Worm (Caenorhabditis elegans) whole organism, young adult: ENCODE measurements around the gene arrd-17.
A peak's percentile ranks its signal among the peaks of the same experiment; 100 is the strongest.

ENCODE experiments used
- B0035.1 ChIP-seq: sonication (generic microtip); optimal IDR thresholded peaks from 2 replicates; lab custom pipeline; 2016; ENCODE audit warnings: missing genetic modification characterization, mild to moderate bottlenecking, missing compliant biosample characterization, missing genotype, missing genetic modification reagents
- B0336.3 ChIP-seq: fragments of 200-800 bp; sonication (Bioruptor generic); IDR thresholded peaks from 2 replicates; pipeline ENCODE4 v1.3.6; 2022; ENCODE audit warnings: missing genetic modification characterization, missing compliant biosample characterization
- C06A6.2 ChIP-seq: fragments of 200-800 bp; sonication (Bioruptor generic); conservative IDR thresholded peaks from 2 replicates; pipeline ENCODE4 v1.3.6; 2022; ENCODE audit warnings: missing genetic modification characterization, missing compliant biosample characterization
- F22D6.2 ChIP-seq: sonication (generic microtip); optimal IDR thresholded peaks from 2 replicates; lab custom pipeline; 2016; ENCODE audit warnings: mild to moderate bottlenecking, missing genetic modification characterization, missing compliant biosample characterization
- F37B4.10 ChIP-seq: fragments of 200-800 bp; sonication (Bioruptor generic); IDR thresholded peaks from 2 replicates; pipeline ENCODE4 v1.3.6; 2022; ENCODE audit warnings: missing genetic modification characterization, missing compliant biosample characterization
- F39B2.1 ChIP-seq: fragments of 200-800 bp; sonication (Bioruptor generic); IDR thresholded peaks from 2 replicates; pipeline ENCODE4 v1.3.6; 2022; ENCODE audit warnings: missing genetic modification reagents, missing genetic modification characterization, missing compliant biosample characterization
- F57A8.1 ChIP-seq: fragments of 200-800 bp; sonication (Bioruptor generic); optimal IDR thresholded peaks from 2 replicates; lab custom pipeline; 2018; ENCODE audit warnings: mild to moderate bottlenecking, missing genetic modification characterization, moderate library complexity, missing compliant biosample characterization
- F57C9.4 ChIP-seq: sonication (generic microtip); optimal IDR thresholded peaks from 2 replicates; lab custom pipeline; 2017; ENCODE audit warnings: mild to moderate bottlenecking, missing genetic modification characterization, missing compliant biosample characterization
- K11D2.4 ChIP-seq: fragments of 200-800 bp; sonication (Bioruptor generic); IDR thresholded peaks from 2 replicates; pipeline ENCODE4 v1.3.6; 2022; ENCODE audit warnings: missing genetic modification reagents, missing genetic modification characterization, missing compliant biosample characterization
- Y67H2A.10 ChIP-seq: fragments of 200-800 bp; sonication (Bioruptor generic); conservative IDR thresholded peaks from 2 replicates; pipeline ENCODE4 v1.3.6; 2022; ENCODE audit warnings: missing genetic modification reagents, missing genetic modification characterization, missing compliant biosample characterization
- ZK185.1 ChIP-seq: sonication (generic microtip); optimal IDR thresholded peaks from 2 replicates; lab custom pipeline; 2016; ENCODE audit warnings: mild to moderate bottlenecking, missing genetic modification characterization, missing compliant biosample characterization; ENCODE audit not compliant: poor library complexity, severe bottlenecking
- aptf-3 ChIP-seq: fragments of 200-800 bp; sonication (Bioruptor generic); IDR thresholded peaks from 2 replicates; pipeline ENCODE4 v1.3.6; 2022; ENCODE audit warnings: missing genetic modification characterization, missing compliant biosample characterization
- athp-1 ChIP-seq: sonication (generic microtip); optimal IDR thresholded peaks from 2 replicates; lab custom pipeline; 2017; ENCODE audit warnings: mild to moderate bottlenecking, missing genetic modification characterization, missing compliant biosample characterization
- attf-3 ChIP-seq: fragments of 200-800 bp; sonication (Bioruptor generic); conservative IDR thresholded peaks from 2 replicates; pipeline ENCODE4 v1.3.6; 2022; ENCODE audit warnings: missing genetic modification reagents, missing genetic modification characterization, missing compliant biosample characterization
- attf-5 ChIP-seq: fragments of 200-800 bp; sonication (Bioruptor generic); optimal IDR thresholded peaks from 2 replicates; lab custom pipeline; 2018; ENCODE audit warnings: mild to moderate bottlenecking, missing genetic modification characterization, missing compliant biosample characterization
- attf-6 ChIP-seq: fragments of 200-800 bp; sonication (Bioruptor generic); IDR thresholded peaks from 2 replicates; pipeline ENCODE4 v1.3.6; 2022; ENCODE audit warnings: missing genetic modification reagents, missing genetic modification characterization, missing compliant biosample characterization
- bed-2 ChIP-seq: fragments of 200-800 bp; sonication (Bioruptor generic); IDR thresholded peaks from 2 replicates; pipeline ENCODE4 v1.3.6; 2022; ENCODE audit warnings: missing genetic modification reagents, missing genetic modification characterization, missing compliant biosample characterization
- ceh-100 ChIP-seq: fragments of 200-800 bp; sonication (Bioruptor generic); IDR thresholded peaks from 2 replicates; pipeline ENCODE4 v1.3.6; 2022; ENCODE audit warnings: missing genetic modification reagents, missing genetic modification characterization, missing compliant biosample characterization
- ceh-91 ChIP-seq: fragments of 200-800 bp; sonication (Bioruptor generic); IDR thresholded peaks from 2 replicates; pipeline ENCODE4 v1.3.6; 2022; ENCODE audit warnings: missing genetic modification reagents, missing genetic modification characterization, missing compliant biosample characterization
- chd-7 ChIP-seq: sonication (generic microtip); optimal IDR thresholded peaks from 2 replicates; lab custom pipeline; 2016; ENCODE audit warnings: mild to moderate bottlenecking, missing genetic modification characterization, moderate library complexity, missing compliant biosample characterization
- die-1 ChIP-seq: sonication (generic microtip); optimal IDR thresholded peaks from 2 replicates; lab custom pipeline; 2016; ENCODE audit warnings: missing genotype, mild to moderate bottlenecking, missing genetic modification characterization, missing compliant biosample characterization
- dpff-1 ChIP-seq: sonication (generic microtip); optimal IDR thresholded peaks from 2 replicates; lab custom pipeline; 2017; ENCODE audit warnings: mild to moderate bottlenecking, missing genetic modification characterization, missing compliant biosample characterization
- dpl-1 ChIP-seq: fragments of 150-350 bp; optimal IDR thresholded peaks from 2 replicates; lab custom pipeline; 2014; ENCODE audit warnings: missing biosample characterization, missing genetic modification reagents, missing genetic modification characterization
- egl-44 ChIP-seq: fragments of 200-800 bp; sonication (Bioruptor generic); IDR thresholded peaks from 2 replicates; pipeline ENCODE4 v1.3.6; 2022; ENCODE audit warnings: missing genetic modification reagents, missing genetic modification characterization, missing compliant biosample characterization
- egrh-3 ChIP-seq: fragments of 200-800 bp; sonication (Bioruptor generic); IDR thresholded peaks from 2 replicates; pipeline ENCODE4 v1.3.6; 2022; ENCODE audit warnings: missing genetic modification reagents, missing genetic modification characterization, missing compliant biosample characterization
- fkh-3 ChIP-seq: sonication (generic microtip); optimal IDR thresholded peaks from 2 replicates; lab custom pipeline; 2016; ENCODE audit warnings: mild to moderate bottlenecking, missing genetic modification characterization, missing compliant biosample characterization
- hmg-1.2 ChIP-seq: fragments of 200-800 bp; sonication (Bioruptor generic); IDR thresholded peaks from 2 replicates; pipeline ENCODE4 v1.3.6; 2022; ENCODE audit warnings: missing genetic modification reagents, missing genetic modification characterization, missing compliant biosample characterization
- hrde-1 ChIP-seq: sonication (generic microtip); optimal IDR thresholded peaks from 2 replicates; lab custom pipeline; 2016; ENCODE audit warnings: missing genetic modification characterization, mild to moderate bottlenecking, missing compliant biosample characterization, moderate library complexity, missing genotype, missing genetic modification reagents, borderline replicate concordance
- hsf-1 ChIP-seq: fragments of 200-800 bp; sonication (Bioruptor generic); IDR thresholded peaks from 2 replicates; pipeline ENCODE4 v1.3.6; 2022; ENCODE audit warnings: missing genetic modification reagents, missing genetic modification characterization, missing compliant biosample characterization
- lin-35 ChIP-seq, 3 experiments: fragments of 150-350 bp in 2 of 3; sonication (generic microtip) in 1 of 3; optimal IDR thresholded peaks; 2 replicates each; lab custom pipeline; 2014 to 2018; ENCODE audit warnings: missing biosample characterization in 3 of 3, missing genetic modification characterization in 3 of 3, missing genetic modification reagents in 3 of 3
- lir-1 ChIP-seq: fragments of 200-800 bp; sonication (Bioruptor generic); conservative IDR thresholded peaks from 2 replicates; pipeline ENCODE4 v1.3.6; 2022; ENCODE audit warnings: missing genetic modification reagents, missing genetic modification characterization, missing compliant biosample characterization
- madf-3 ChIP-seq: fragments of 200-800 bp; sonication (Bioruptor generic); IDR thresholded peaks from 2 replicates; pipeline ENCODE4 v1.3.6; 2022; ENCODE audit warnings: missing genetic modification reagents, missing genetic modification characterization, missing compliant biosample characterization
- madf-8 ChIP-seq: fragments of 200-800 bp; sonication (Bioruptor generic); conservative IDR thresholded peaks from 2 replicates; pipeline ENCODE4 v1.3.6; 2022; ENCODE audit warnings: missing genetic modification reagents, missing genetic modification characterization, missing compliant biosample characterization
- mxl-1 ChIP-seq: sonication (generic microtip); optimal IDR thresholded peaks from 2 replicates; lab custom pipeline; 2016; ENCODE audit warnings: missing genetic modification characterization, missing compliant biosample characterization
- nfya-2 ChIP-seq: fragments of 200-800 bp; sonication (Bioruptor generic); IDR thresholded peaks from 2 replicates; pipeline ENCODE4 v1.3.6; 2022; ENCODE audit warnings: missing genetic modification reagents, missing genetic modification characterization, missing compliant biosample characterization
- nfyb-1 ChIP-seq: fragments of 200-800 bp; sonication (Bioruptor generic); IDR thresholded peaks from 2 replicates; pipeline ENCODE4 v1.3.6; 2022; ENCODE audit warnings: missing genetic modification reagents, missing genetic modification characterization, missing compliant biosample characterization
- nhr-120 ChIP-seq: fragments of 200-800 bp; sonication (Bioruptor generic); IDR thresholded peaks from 2 replicates; pipeline ENCODE4 v1.3.6; 2022; ENCODE audit warnings: missing genetic modification characterization, missing compliant biosample characterization
- pbrm-1 ChIP-seq: fragments of 200-800 bp; sonication (Bioruptor generic); IDR thresholded peaks from 2 replicates; pipeline ENCODE4 v1.3.6; 2022; ENCODE audit warnings: missing genetic modification reagents, missing genetic modification characterization, missing compliant biosample characterization
- pha-4 ChIP-seq: fragments of 150-350 bp; sonication (generic microtip); optimal IDR thresholded peaks from 2 replicates; lab custom pipeline; 2014; ENCODE audit warnings: missing biosample characterization, missing genetic modification reagents, missing genetic modification characterization
- rcor-1 ChIP-seq: fragments of 200-800 bp; sonication (Bioruptor generic); IDR thresholded peaks from 2 replicates; pipeline ENCODE4 v1.3.6; 2022; ENCODE audit warnings: missing genetic modification reagents, missing genetic modification characterization, missing compliant biosample characterization
- sdz-38 ChIP-seq: sonication (generic microtip); optimal IDR thresholded peaks from 2 replicates; lab custom pipeline; 2016; ENCODE audit warnings: missing genotype, missing genetic modification characterization, missing compliant biosample characterization
- snpc-1.3 ChIP-seq: sonication (generic microtip); optimal IDR thresholded peaks from 2 replicates; lab custom pipeline; 2017; ENCODE audit warnings: missing genetic modification characterization, mild to moderate bottlenecking, missing compliant biosample characterization, antibody characterized with exemption, moderate library complexity, missing genotype, missing genetic modification reagents; ENCODE audit not compliant: insufficient read depth
- tbp1 ChIP-seq: fragments of 200-800 bp; sonication (Bioruptor generic); optimal IDR thresholded peaks from 2 replicates; lab custom pipeline; 2018; ENCODE audit warnings: mild to moderate bottlenecking, missing genetic modification characterization, missing compliant biosample characterization
- tlf-1 ChIP-seq: fragments of 200-800 bp; sonication (Bioruptor generic); optimal IDR thresholded peaks from 2 replicates; lab custom pipeline; 2018; ENCODE audit warnings: mild to moderate bottlenecking, missing genetic modification characterization, missing compliant biosample characterization
- unc-130 ChIP-seq: sonication (generic microtip); optimal IDR thresholded peaks from 2 replicates; lab custom pipeline; 2016; ENCODE audit warnings: missing genetic modification reagents, missing genetic modification characterization, missing compliant biosample characterization
- zfh-2 ChIP-seq: fragments of 200-800 bp; sonication (Bioruptor generic); conservative IDR thresholded peaks from 2 replicates; pipeline ENCODE4 v1.3.6; 2022; ENCODE audit warnings: missing genetic modification reagents, missing genetic modification characterization, missing compliant biosample characterization
- ztf-18 ChIP-seq: sonication (generic microtip); optimal IDR thresholded peaks from 2 replicates; lab custom pipeline; 2016; ENCODE audit warnings: missing genotype, mild to moderate bottlenecking, missing genetic modification characterization, missing compliant biosample characterization
- ztf-26 ChIP-seq: sonication (generic microtip); optimal IDR thresholded peaks from 2 replicates; lab custom pipeline; 2017; ENCODE audit warnings: missing genetic modification characterization, missing compliant biosample characterization

The arrd-17 gene

ce11 chrIII:13621717-13622116, 8.9 kb downstream of the arrd-17 start:
- no peak for TF ChIP-seq tlf-1 (GFP tag; lab: Kevin White, UChicago)
- TF ChIP-seq mxl-1 (tag; lab: Kevin White, UChicago) = no peak
- TF ChIP-seq egrh-3 (GFP tag; lab: Robert Waterston, UW) = peak; percentile 53; the same call in 1 of the 2 replicates
- no peak for TF ChIP-seq attf-5 (GFP tag; lab: Kevin White, UChicago)
- TF ChIP-seq nhr-120 (GFP tag; lab: Robert Waterston, UW) = no peak
- TF ChIP-seq K11D2.4 (GFP tag; lab: Robert Waterston, UW) = no peak
- no peak for TF ChIP-seq nfya-2 (GFP tag; lab: Robert Waterston, UW)
- no peak for TF ChIP-seq dpl-1 (GFP tag; lab: Kevin White, UChicago)
- TF ChIP-seq die-1 = no peak
- TF ChIP-seq B0336.3 (GFP tag; lab: Robert Waterston, UW) = no peak
- TF ChIP-seq C06A6.2 = no peak
- TF ChIP-seq dpff-1 (tag; lab: Kevin White, UChicago) = no peak
- no peak for TF ChIP-seq attf-6 (GFP tag; lab: Robert Waterston, UW)
- no peak for TF ChIP-seq F22D6.2
- TF ChIP-seq hrde-1 = no peak
- TF ChIP-seq tbp1 (GFP tag; lab: Kevin White, UChicago) = no peak
- TF ChIP-seq pbrm-1 (GFP tag; lab: Robert Waterston, UW) = no peak
- no peak for TF ChIP-seq sdz-38
- TF ChIP-seq hmg-1.2 (GFP tag; lab: Robert Waterston, UW) = no peak
- peak; percentile 52 for TF ChIP-seq F57A8.1 (GFP tag; lab: Kevin White, UChicago)
- TF ChIP-seq chd-7 (tag; lab: Kevin White, UChicago) = no peak
- no peak for TF ChIP-seq egl-44 (GFP tag; lab: Robert Waterston, UW)
- no peak for TF ChIP-seq pha-4 (tag; lab: Kevin White, UChicago)
- no peak for TF ChIP-seq ceh-100 (GFP tag; lab: Robert Waterston, UW)
- TF ChIP-seq athp-1 = no peak
- TF ChIP-seq hsf-1 (GFP tag; lab: Robert Waterston, UW) = peak; percentile 45; the same call in 1 of the 2 replicates
- no peak for TF ChIP-seq aptf-3 (GFP tag; lab: Robert Waterston, UW)
- TF ChIP-seq B0035.1 (tag; lab: Kevin White, UChicago) = no peak
- TF ChIP-seq unc-130 (GFP tag; lab: Kevin White, UChicago) = no peak
- no peak for TF ChIP-seq ceh-91 (GFP tag; lab: Robert Waterston, UW)
- no peak for TF ChIP-seq lir-1
- no peak for TF ChIP-seq madf-8
- peak; percentile 79 for TF ChIP-seq zfh-2
- TF ChIP-seq attf-3 (GFP tag; lab: Robert Waterston, UW) = no peak
- no peak for TF ChIP-seq Y67H2A.10
- no peak for TF ChIP-seq F57C9.4 (tag; lab: Kevin White, UChicago)
- no peak for TF ChIP-seq snpc-1.3
- 0 out of 2 replicates have a peak, but pooled peaks have one; percentile 9 for TF ChIP-seq rcor-1 (GFP tag; lab: Robert Waterston, UW)
- 0 out of 2 replicates have a peak, but pooled peaks have one; percentile 30 for TF ChIP-seq madf-3 (GFP tag; lab: Robert Waterston, UW)
- no peak for TF ChIP-seq F37B4.10 (GFP tag; lab: Robert Waterston, UW)
- TF ChIP-seq fkh-3 (tag; lab: Kevin White, UChicago) = no peak

DNA sequence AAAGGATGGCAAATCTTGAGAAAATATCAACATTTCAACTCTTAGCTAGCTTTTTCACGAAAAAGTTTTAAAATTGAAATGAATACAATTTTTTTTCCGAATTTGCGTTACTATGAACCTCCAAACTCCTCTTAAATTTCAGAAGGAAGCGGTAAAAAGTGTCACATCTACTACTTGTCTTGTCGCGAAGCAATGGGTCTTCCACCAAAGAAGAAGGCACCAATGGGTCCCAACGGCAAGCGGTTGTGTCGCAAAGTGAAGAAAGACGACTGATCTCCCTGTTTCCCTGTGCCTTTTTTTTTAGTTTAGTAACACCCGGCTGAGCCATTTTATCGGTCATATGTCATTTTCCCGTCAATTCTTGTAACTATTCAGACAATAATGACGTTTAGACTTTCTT, 9.6 kb downstream of the arrd-17 start:
- no peak for TF ChIP-seq ZK185.1 (tag; lab: Kevin White, UChicago)
- TF ChIP-seq lin-35 (GFP tag; optimal IDR thresholded peaks at IDR 0.05; lab: Kevin White, UChicago) = peak in 1 of 3 experiments; percentile 4
- no peak for TF ChIP-seq ztf-18
- TF ChIP-seq F39B2.1 (GFP tag; lab: Robert Waterston, UW) = no peak
- no peak for TF ChIP-seq unc-130 (GFP tag; lab: Kevin White, UChicago)
- 0 out of 2 replicates have a peak, but pooled peaks have one; percentile 23 for TF ChIP-seq nfyb-1 (GFP tag; lab: Robert Waterston, UW)
- no peak for TF ChIP-seq ztf-26 (tag; lab: Kevin White, UChicago)
- no peak for TF ChIP-seq bed-2 (GFP tag; lab: Robert Waterston, UW)
- TF ChIP-seq, all 124 proteins: peak for 2
